Fruit fly (Drosophila melanogaster): Measurements from ENCODE around the gene kmr.

DNA sequence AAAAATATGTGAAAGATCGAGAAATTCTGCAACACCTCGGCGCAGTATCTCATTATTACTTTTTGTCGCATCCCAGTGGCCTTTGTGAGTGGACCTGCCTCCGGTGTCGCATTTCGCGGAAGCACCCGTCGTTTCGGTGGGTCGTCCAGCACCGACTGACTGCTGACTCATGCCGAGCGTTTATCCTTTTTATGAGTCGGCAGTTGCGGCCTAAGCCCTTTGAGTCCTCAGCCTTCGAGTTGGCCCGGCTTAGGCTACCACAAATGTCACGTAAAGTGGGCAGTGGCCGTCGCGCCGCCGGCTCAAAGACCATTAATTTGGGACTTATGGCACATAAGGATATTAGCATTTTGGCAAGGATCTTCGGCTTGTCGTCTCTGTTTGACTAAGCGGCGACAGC, 96.7 kb downstream of the kmr start:
- TF ChIP-seq Met (GFP tag; optimal IDR thresholded peaks at IDR 0.05) (no peak), CG10669 (GFP tag; optimal IDR thresholded peaks at IDR 0.05) (no peak), fd85E (GFP tag; optimal IDR thresholded peaks at IDR 0.05) (no peak), salr (GFP tag; optimal IDR thresholded peaks at IDR 0.05) (no peak), CG8319 (GFP tag; optimal IDR thresholded peaks at IDR 0.05) (no peak), pdm3 (GFP tag; optimal IDR thresholded peaks at IDR 0.05) (no peak), Eip78C (GFP tag) (no peak), Eip93F (GFP tag; optimal IDR thresholded peaks at IDR 0.05) (no peak), acj6 (GFP tag; optimal IDR thresholded peaks at IDR 0.05) (no peak), Blimp-1 (GFP tag; optimal IDR thresholded peaks at IDR 0.05) (no peak)
